Worm (Caenorhabditis elegans) whole organism, L2 larva: ENCODE measurements around the gene dao-3.
A peak's percentile ranks its signal among the peaks of the same experiment; 100 is the strongest.

Source experiments
- Y55F3AM.14 ChIP-seq: fragments of 200-800 bp; sonication (Bioruptor generic); optimal IDR thresholded peaks from 2 replicates; lab custom pipeline; 2018; ENCODE audit warnings: mild to moderate bottlenecking, missing genetic modification characterization, missing compliant biosample characterization
- ama-1 ChIP-seq: fragments of 150-350 bp; optimal IDR thresholded peaks from 2 replicates; lab custom pipeline; 2018; ENCODE audit warnings: inconsistent platforms
- blmp-1 ChIP-seq: sonication (generic microtip); optimal IDR thresholded peaks from 2 replicates; lab custom pipeline; 2017; ENCODE audit warnings: missing genetic modification characterization, mild to moderate bottlenecking, missing compliant biosample characterization, antibody characterized with exemption, moderate library complexity; ENCODE audit not compliant: insufficient read depth
- egl-27 ChIP-seq: sonication (generic microtip); optimal IDR thresholded peaks from 3 replicates; lab custom pipeline; 2017; ENCODE audit warnings: missing biosample characterization, missing genetic modification reagents, missing genetic modification characterization
- elt-1 ChIP-seq: fragments of 150-350 bp; optimal IDR thresholded peaks from 2 replicates; lab custom pipeline; 2014; ENCODE audit warnings: missing biosample characterization, missing genetic modification characterization
- lin-11 ChIP-seq: fragments of 150-350 bp; sonication (generic microtip); optimal IDR thresholded peaks from 2 replicates; lab custom pipeline; 2014; ENCODE audit warnings: missing biosample characterization, missing genetic modification characterization, inconsistent platforms, mixed read lengths
- mab-5 ChIP-seq: fragments of 150-350 bp; optimal IDR thresholded peaks from 2 replicates; lab custom pipeline; 2014; ENCODE audit warnings: missing biosample characterization, missing genetic modification characterization
- nhr-21 ChIP-seq: fragments of 150-350 bp; optimal IDR thresholded peaks from 2 replicates; lab custom pipeline; 2014; ENCODE audit warnings: missing biosample characterization, missing genetic modification characterization
- nhr-237 ChIP-seq: fragments of 150-350 bp; optimal IDR thresholded peaks from 2 replicates; lab custom pipeline; 2014; ENCODE audit warnings: missing biosample characterization, missing genetic modification characterization
- skn-1 ChIP-seq: sonication (generic microtip); optimal IDR thresholded peaks from 2 replicates; lab custom pipeline; 2017; ENCODE audit warnings: missing biosample characterization, missing genetic modification characterization
- snpc-4 ChIP-seq: fragments of 150-350 bp; optimal IDR thresholded peaks from 2 replicates; lab custom pipeline; 2014; ENCODE audit warnings: missing biosample characterization, missing genetic modification characterization
- unc-62 ChIP-seq: fragments of 150-350 bp; optimal IDR thresholded peaks from 2 replicates; lab custom pipeline; 2014; ENCODE audit warnings: missing biosample characterization, missing genetic modification reagents, missing genetic modification characterization
- ztf-4 ChIP-seq: fragments of 150-350 bp; optimal IDR thresholded peaks from 2 replicates; lab custom pipeline; 2014; ENCODE audit warnings: missing biosample characterization, missing genetic modification characterization

DNA sequence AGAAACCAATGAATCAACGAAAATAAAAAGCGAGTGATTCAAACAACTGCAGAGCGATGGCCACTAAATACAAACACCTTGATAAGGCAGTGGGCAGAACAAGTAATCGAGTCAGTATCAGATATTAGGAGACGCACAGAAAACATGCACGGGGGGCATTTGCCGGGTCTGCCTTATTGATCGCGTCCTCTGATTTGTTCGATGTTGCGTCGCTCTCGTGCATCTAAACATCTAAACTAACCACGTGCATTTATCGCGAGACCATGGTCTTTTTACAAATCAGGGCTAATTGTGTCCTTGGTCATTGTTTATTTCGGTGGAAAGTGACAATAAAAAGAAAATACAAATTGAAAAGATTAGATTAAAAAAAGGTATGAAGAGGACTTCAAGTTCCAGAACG is 2.4 kb downstream of the dao-3 start, which contains the start of gene K07E3.4:
- TF ChIP-seq egl-27 (no peak), Y55F3AM.14 (GFP tag; lab: Kevin White, UChicago) (peak; percentile 12), ama-1 (peak; percentile 40), skn-1 (tag; lab: Kevin White, UChicago) (no peak), blmp-1 (tag; lab: Kevin White, UChicago) (peak; percentile 78), nhr-21 (tag; lab: Kevin White, UChicago) (peak; percentile 78), nhr-237 (tag; lab: Kevin White, UChicago) (no peak), lin-11 (tag; lab: Kevin White, UChicago) (peak; percentile 5), ztf-4 (no peak), elt-1 (no peak), unc-62 (GFP tag; lab: Kevin White, UChicago) (no peak), snpc-4 (tag; lab: Kevin White, UChicago) (no peak), mab-5 (tag; lab: Kevin White, UChicago) (no peak)
